Worm (Caenorhabditis elegans): Measurements from ENCODE around the gene T01D1.3.

T01D1.3 gene

DNA sequence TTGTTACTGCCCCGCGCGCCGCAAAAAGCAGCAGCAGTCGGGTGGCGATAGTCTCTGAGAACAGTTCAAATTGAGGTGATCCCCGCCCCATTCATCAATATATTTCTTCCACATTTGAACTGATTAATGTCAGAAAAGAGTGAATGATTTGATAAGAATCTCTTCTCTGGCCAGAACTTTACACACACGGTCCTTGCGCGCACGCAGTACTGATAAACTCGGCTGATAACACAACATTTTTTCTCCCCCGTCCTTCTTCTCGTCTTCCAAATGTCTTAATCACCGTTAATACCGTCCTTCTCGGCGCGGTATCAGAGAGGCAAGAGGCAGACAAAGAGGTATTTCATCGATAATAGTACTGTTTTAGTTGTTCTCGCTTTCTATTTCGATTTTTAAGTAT, 13.6 kb downstream of the T01D1.3 start, which contains the start of gene etr-1:
TSS of gene etr-1 (plus strand) at position 193 of the 400 bp plus-strand sequence.
- no peak for TF ChIP-seq nhr-67 (tag; optimal IDR thresholded peaks at IDR 0.05)
- TF ChIP-seq ztf-11 (tag; optimal IDR thresholded peaks at IDR 0.05) = no peak
- TF ChIP-seq pha-4 (tag; optimal IDR thresholded peaks at IDR 0.05) = peak; percentile 2
- peak; percentile 99 for TF ChIP-seq elt-2 (tag; optimal IDR thresholded peaks at IDR 0.05)
- peak; percentile 62 for TF ChIP-seq nhr-23 (tag; optimal IDR thresholded peaks at IDR 0.05)
- TF ChIP-seq ceh-28 (tag; optimal IDR thresholded peaks at IDR 0.05) = peak; percentile 41
- TF ChIP-seq pqm-1 (tag; optimal IDR thresholded peaks at IDR 0.05) = peak; percentile 96
- peak; percentile 72 for TF ChIP-seq jun-1 (tag; optimal IDR thresholded peaks at IDR 0.05)
- TF ChIP-seq eor-1 (tag; optimal IDR thresholded peaks at IDR 0.05) = no peak
- peak in 2 of 3 experiments; percentile 27 to 94 for TF ChIP-seq elt-3 (tag; optimal IDR thresholded peaks at IDR 0.05)
- TF ChIP-seq R02D3.7 (tag; optimal IDR thresholded peaks at IDR 0.05) = peak; percentile 1
- no peak for TF ChIP-seq nhr-76 (tag; optimal IDR thresholded peaks at IDR 0.05)
- TF ChIP-seq snpc-4 (tag; optimal IDR thresholded peaks at IDR 0.05) = no peak
- no peak for TF ChIP-seq fos-1 (tag; optimal IDR thresholded peaks at IDR 0.05)
- peak; percentile 35 for TF ChIP-seq ama-1 (optimal IDR thresholded peaks at IDR 0.05)
- no peak for TF ChIP-seq unc-62 (GFP tag; optimal IDR thresholded peaks at IDR 0.05)

DNA sequence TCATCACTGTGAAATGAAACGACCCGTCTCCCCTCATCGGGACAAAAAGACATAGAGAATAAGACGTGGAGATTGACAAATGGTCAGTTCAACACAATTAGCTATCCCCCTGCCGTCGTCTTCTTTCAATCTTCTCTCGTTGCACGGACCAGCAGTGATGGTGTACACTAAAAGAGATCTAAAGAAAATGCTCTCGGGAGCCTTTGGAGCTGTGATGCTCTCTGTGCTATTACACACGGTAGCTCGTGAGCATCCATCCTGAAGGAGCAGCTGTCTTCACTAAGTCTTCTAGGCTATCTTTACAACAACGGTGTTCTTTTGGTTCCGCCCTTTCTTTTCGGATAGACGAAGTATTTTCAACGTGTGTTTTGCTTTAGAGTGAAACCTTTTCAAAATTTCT, 14.5 kb downstream of the T01D1.3 start:
- no peak for TF ChIP-seq ztf-11 (tag; optimal IDR thresholded peaks at IDR 0.05)
- peak; percentile 3 for TF ChIP-seq nhr-11 (tag; optimal IDR thresholded peaks at IDR 0.05)
- TF ChIP-seq nhr-23 (tag; optimal IDR thresholded peaks at IDR 0.05) = no peak
- TF ChIP-seq nhr-12 (tag; optimal IDR thresholded peaks at IDR 0.05) = no peak
- no peak for TF ChIP-seq nhr-25 (tag; optimal IDR thresholded peaks at IDR 0.05)
- TF ChIP-seq daf-12 (tag; optimal IDR thresholded peaks at IDR 0.05) = no peak

DNA sequence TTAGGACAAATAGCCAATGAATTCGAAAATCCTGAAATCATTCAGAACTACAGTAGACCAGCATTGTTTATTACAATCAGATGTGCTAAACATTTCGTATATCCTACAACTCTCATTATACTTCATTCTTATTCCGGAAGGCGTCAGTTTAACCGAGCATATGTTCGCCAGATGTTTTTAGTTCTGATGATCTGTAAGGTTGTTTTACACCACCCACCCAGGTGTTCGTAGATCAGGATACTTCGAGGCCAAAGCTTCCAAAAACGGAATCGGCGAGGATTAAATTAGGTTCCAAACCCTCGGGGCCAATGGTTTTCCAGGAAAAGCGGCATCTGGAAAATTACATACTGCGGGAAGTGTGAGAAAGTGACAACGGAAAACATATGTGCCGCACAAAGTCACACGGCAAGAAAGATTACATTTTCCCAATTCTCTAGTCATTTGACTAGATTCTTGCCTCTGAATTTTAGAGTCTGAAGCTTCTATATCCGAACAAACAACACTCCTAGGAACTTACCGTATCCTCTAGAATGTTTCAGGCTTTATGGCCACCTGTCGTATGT, 15.1 kb downstream of the T01D1.3 start:
- TF ChIP-seq nhr-11 (tag; optimal IDR thresholded peaks at IDR 0.05) (peak; percentile 54), lsy-12 (tag; optimal IDR thresholded peaks at IDR 0.05) (no peak)

DNA sequence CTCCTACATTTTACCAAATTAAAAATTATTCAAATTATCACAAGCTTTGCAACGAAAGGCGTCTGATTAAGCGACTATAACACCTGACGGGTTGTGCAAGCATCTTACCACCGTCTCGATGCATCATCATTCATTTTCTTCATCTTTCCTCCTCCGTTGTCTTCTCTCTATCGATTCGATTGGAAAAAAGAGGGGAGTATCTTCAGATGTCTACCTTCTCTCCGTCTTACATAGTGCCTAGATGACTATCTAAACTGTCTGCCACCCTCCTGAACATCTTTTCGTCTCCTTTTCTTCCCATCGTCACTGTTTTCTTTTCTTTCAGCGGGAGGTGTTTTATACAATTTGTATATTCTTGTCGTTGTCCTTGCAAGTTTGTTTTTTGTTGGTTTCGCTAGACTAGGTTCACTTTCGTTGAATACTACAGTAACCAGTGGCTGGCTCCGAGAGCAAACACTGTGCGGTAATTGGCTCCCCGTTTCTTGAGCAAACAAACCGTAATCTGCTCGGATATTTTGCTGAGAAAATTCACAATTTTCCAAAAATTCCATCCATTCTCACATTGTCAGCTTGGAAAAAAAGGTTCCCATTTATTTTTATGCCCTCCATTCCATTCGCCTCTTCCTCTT, 16.4 kb downstream of the T01D1.3 start:
- TF ChIP-seq pha-4 (tag; optimal IDR thresholded peaks at IDR 0.05) (peak; percentile 48), elt-2 (tag; optimal IDR thresholded peaks at IDR 0.05) (peak; percentile 54), nhr-25 (tag; optimal IDR thresholded peaks at IDR 0.05) (peak; percentile 58), hmg-11 (tag; optimal IDR thresholded peaks at IDR 0.05) (peak; percentile 3), egl-27 (tag; optimal IDR thresholded peaks at IDR 0.05) (no peak), ceh-28 (tag; optimal IDR thresholded peaks at IDR 0.05) (peak; percentile 79), mml-1 (tag; optimal IDR thresholded peaks at IDR 0.05) (no peak), lsy-12 (tag; optimal IDR thresholded peaks at IDR 0.05) (no peak), nfya-1 (tag; optimal IDR thresholded peaks at IDR 0.05; ENCODE audit: insufficient read depth) (peak; percentile 49), nhr-23 (tag; optimal IDR thresholded peaks at IDR 0.05) (peak; percentile 53), skn-1 (tag; optimal IDR thresholded peaks at IDR 0.05) (no peak), pqm-1 (tag; optimal IDR thresholded peaks at IDR 0.05) (peak; percentile 60)

DNA sequence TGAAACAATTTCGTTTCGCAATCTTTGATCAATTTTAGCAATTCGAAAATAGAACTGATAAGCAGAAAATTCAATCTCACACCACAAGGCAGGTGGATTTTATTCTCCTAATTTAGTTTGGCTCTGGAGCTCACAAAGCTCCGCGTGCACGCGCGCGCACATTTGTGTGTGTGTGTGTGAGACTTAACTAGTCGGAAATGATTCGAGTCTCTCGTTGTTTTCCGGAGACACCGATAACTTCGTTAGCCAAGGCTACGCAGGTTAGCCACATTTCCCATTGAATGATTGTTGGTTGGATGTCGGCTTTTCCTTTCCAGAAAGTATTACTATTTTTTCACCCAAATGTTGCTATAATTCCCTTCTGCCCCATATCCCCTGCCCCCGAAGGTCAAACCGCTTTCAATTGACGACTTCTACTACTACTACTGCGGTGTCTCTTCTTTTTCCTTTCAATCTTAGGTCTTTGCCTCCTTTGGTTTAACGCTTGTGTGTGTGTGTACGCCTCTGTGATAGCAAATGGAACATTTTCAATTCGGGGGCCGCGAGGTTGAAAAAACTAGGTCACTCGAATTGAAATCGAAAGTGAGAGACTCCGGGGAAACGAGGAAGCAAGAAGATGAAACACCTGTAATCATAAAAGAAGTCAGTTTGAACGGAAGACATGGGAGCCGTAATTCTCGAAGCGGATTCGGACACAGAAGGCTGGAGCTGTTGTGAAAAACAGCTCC, 17.6 kb downstream of the T01D1.3 start:
- no peak for TF ChIP-seq jun-1 (tag; optimal IDR thresholded peaks at IDR 0.05)
- no peak for TF ChIP-seq R02D3.7 (tag; optimal IDR thresholded peaks at IDR 0.05)
- TF ChIP-seq zag-1 (tag; optimal IDR thresholded peaks at IDR 0.05) = no peak
- no peak for TF ChIP-seq eor-1 (tag; optimal IDR thresholded peaks at IDR 0.05)
- peak; percentile 86 for TF ChIP-seq nhr-23 (tag; optimal IDR thresholded peaks at IDR 0.05)
- no peak for TF ChIP-seq nhr-11 (tag; optimal IDR thresholded peaks at IDR 0.05)
- no peak for TF ChIP-seq nhr-12 (tag; optimal IDR thresholded peaks at IDR 0.05)
- no peak for TF ChIP-seq nhr-237 (tag; optimal IDR thresholded peaks at IDR 0.05)

DNA sequence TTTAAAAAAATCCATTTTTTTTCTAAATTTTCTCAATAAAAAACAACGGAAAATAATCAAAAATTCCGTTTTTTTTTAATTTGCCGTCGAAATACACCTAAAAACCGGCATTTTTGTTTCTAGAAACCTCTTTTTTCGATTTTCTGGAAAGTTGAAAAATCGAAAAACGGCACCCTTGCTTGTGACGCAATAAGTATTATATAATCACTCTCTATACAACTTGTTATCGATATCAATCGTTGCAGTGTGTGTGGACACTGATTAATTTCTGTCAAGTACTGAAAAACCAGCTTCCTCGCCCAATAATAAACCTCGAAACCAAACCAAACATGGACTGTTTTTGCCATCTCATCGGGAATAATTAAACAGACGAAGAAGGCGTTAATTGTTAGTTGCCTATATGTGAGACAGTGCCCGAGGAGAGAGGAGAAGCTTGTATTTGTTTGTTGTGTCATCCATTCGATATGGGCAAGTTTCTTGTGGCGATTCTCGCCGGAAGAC, 18.7 kb downstream of the T01D1.3 start:
- TF ChIP-seq elt-2 (tag; optimal IDR thresholded peaks at IDR 0.05) (peak; percentile 19), pqm-1 (tag; optimal IDR thresholded peaks at IDR 0.05) (peak; percentile 16), pha-4 (tag; optimal IDR thresholded peaks at IDR 0.05) (no peak)

All from whole organism, L3 larva.